Worm (Caenorhabditis elegans): ENCODE results near the gene F39G3.4.

ce11 chrV:4734608-4735007 lies 10.1 kb downstream of the F39G3.4 start:
- TF ChIP-seq dao-5 (tag; optimal IDR thresholded peaks at IDR 0.05): no peak
- TF ChIP-seq him-1 (tag; optimal IDR thresholded peaks at IDR 0.05): no peak
- no peak for TF ChIP-seq W03F9.2 (tag; optimal IDR thresholded peaks at IDR 0.05)
